Worm (Caenorhabditis elegans) whole organism, midembryonic: ENCODE data around the gene col-71.

Experiments
- T22C8.4 ChIP-seq: fragments of 200-800 bp; sonication (Bioruptor generic); IDR thresholded peaks from 2 replicates; pipeline ENCODE4 v1.3.6; 2022; ENCODE audit warnings: missing genetic modification characterization, missing compliant biosample characterization
- flt-1 ChIP-seq: fragments of 200-800 bp; sonication (Bioruptor generic); IDR thresholded peaks from 2 replicates; pipeline ENCODE4 v1.3.6; 2022; ENCODE audit warnings: missing genetic modification characterization, missing compliant biosample characterization
- klf-2 ChIP-seq: fragments of 200-800 bp; sonication (Bioruptor generic); conservative IDR thresholded peaks from 2 replicates; pipeline ENCODE4 v1.3.6; 2022; ENCODE audit warnings: missing genetic modification reagents, missing genetic modification characterization, missing compliant biosample characterization
- ref-1 ChIP-seq: fragments of 200-800 bp; sonication (Bioruptor generic); conservative IDR thresholded peaks from 2 replicates; pipeline ENCODE4 v1.3.6; 2022; ENCODE audit warnings: missing genetic modification reagents, missing genetic modification characterization, missing compliant biosample characterization
- tab-1 ChIP-seq: fragments of 200-800 bp; sonication (Bioruptor generic); IDR thresholded peaks from 2 replicates; pipeline ENCODE4 v1.3.6; 2022; ENCODE audit warnings: missing genetic modification characterization, missing compliant biosample characterization
- ztf-23 ChIP-seq: fragments of 200-800 bp; sonication (Bioruptor generic); IDR thresholded peaks from 2 replicates; pipeline ENCODE4 v1.3.6; 2022; ENCODE audit warnings: missing genetic modification reagents, missing genetic modification characterization, missing compliant biosample characterization
- ztf-29 ChIP-seq: fragments of 200-800 bp; sonication (Bioruptor generic); IDR thresholded peaks from 2 replicates; pipeline ENCODE4 v1.3.6; 2022; ENCODE audit warnings: missing genetic modification reagents, missing genetic modification characterization, missing compliant biosample characterization

DNA sequence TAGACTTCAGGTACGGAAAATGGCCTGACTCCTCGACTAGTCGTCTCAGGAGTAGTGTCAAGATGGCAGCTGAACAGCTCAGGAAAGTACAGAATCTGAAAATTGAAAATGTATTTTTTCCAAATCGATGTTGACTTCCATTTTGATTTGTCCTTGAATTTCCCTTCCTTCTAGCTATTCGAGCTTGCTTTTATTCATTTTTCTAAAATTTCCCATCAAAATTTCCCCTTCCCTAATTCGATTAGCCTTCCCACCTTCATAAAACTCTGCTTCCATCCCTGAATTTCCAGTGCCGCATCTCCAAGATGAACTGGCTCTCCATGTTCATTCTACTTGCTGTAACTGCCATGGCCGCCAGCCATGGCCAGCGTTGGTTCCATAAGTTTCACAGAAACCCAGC lies 29.6 kb downstream of the col-71 start, which contains the start of gene Y49F6B.6:
- no peak for TF ChIP-seq tab-1 (GFP tag; lab: Robert Waterston, UW)
- TF ChIP-seq T22C8.4, result no peak
- TF ChIP-seq ztf-29 (GFP tag; lab: Robert Waterston, UW), result no peak
- no peak for TF ChIP-seq klf-2 (GFP tag; lab: Robert Waterston, UW)
- no peak for TF ChIP-seq flt-1 (GFP tag; lab: Robert Waterston, UW)
- no peak for TF ChIP-seq ztf-23 (GFP tag; lab: Robert Waterston, UW)
- no peak for TF ChIP-seq ref-1 (GFP tag; lab: Robert Waterston, UW)
